Worm (Caenorhabditis elegans): Measurements from ENCODE around the gene srh-10.

srh-10 gene

ce11 chrV:6067112-6067511, at the start of gene srh-10:
Gene srh-10, minus strand, starts transcription at chrV:6067140.
- TF ChIP-seq ztf-4 (tag; optimal IDR thresholded peaks at IDR 0.05), result no peak
- TF ChIP-seq nhr-28 (tag; optimal IDR thresholded peaks at IDR 0.05), result no peak
- TF ChIP-seq nhr-43 (tag; optimal IDR thresholded peaks at IDR 0.05; ENCODE audit: poor library complexity, severe bottlenecking), result no peak
- TF ChIP-seq snpc-4 (tag; optimal IDR thresholded peaks at IDR 0.05), result no peak
- TF ChIP-seq ceh-9 (tag; optimal IDR thresholded peaks at IDR 0.05), result no peak
- TF ChIP-seq ztf-11 (tag; optimal IDR thresholded peaks at IDR 0.05), result no peak

ce11 chrV:6112823-6113222, 45.9 kb upstream of the srh-10 start, which contains the start of gene F17A9.5:
Gene F17A9.5, minus strand, starts transcription at chrV:6112997.
- TF ChIP-seq sea-2 (GFP tag; optimal IDR thresholded peaks at IDR 0.05), result no peak
- no peak for TF ChIP-seq nhr-28 (tag; optimal IDR thresholded peaks at IDR 0.05)
- TF ChIP-seq ztf-11 (tag; optimal IDR thresholded peaks at IDR 0.05), result no peak
- TF ChIP-seq nhr-43 (tag; optimal IDR thresholded peaks at IDR 0.05; ENCODE audit: poor library complexity, severe bottlenecking), result no peak
- no peak for TF ChIP-seq pqm-1 (tag; optimal IDR thresholded peaks at IDR 0.05)
- no peak for TF ChIP-seq R02D3.7 (tag; optimal IDR thresholded peaks at IDR 0.05)
- no peak for TF ChIP-seq pha-4 (tag; optimal IDR thresholded peaks at IDR 0.05)
- TF ChIP-seq hmg-11 (tag; optimal IDR thresholded peaks at IDR 0.05), result no peak
- no peak for TF ChIP-seq nhr-237 (tag; optimal IDR thresholded peaks at IDR 0.05)
- no peak for TF ChIP-seq fkh-2 (tag; optimal IDR thresholded peaks at IDR 0.05)
- TF ChIP-seq ceh-82 (tag; optimal IDR thresholded peaks at IDR 0.05), result no peak
- no peak for TF ChIP-seq aly-2 (tag; optimal IDR thresholded peaks at IDR 0.05)
- no peak for TF ChIP-seq mdl-1 (tag; optimal IDR thresholded peaks at IDR 0.05)
- TF ChIP-seq fos-1 (tag; optimal IDR thresholded peaks at IDR 0.05), result no peak
- TF ChIP-seq unc-62 (GFP tag; optimal IDR thresholded peaks at IDR 0.05), result no peak
- TF ChIP-seq ceh-28 (tag; optimal IDR thresholded peaks at IDR 0.05), result no peak
- TF ChIP-seq nfya-1 (tag; optimal IDR thresholded peaks at IDR 0.05; ENCODE audit: insufficient read depth), result no peak
- no peak for TF ChIP-seq nhr-76 (tag; optimal IDR thresholded peaks at IDR 0.05)
- TF ChIP-seq nhr-11 (tag; optimal IDR thresholded peaks at IDR 0.05), result no peak

- no peak for TF ChIP-seq unc-62 (GFP tag; optimal IDR thresholded peaks at IDR 0.05)
- no peak for TF ChIP-seq ama-1 (optimal IDR thresholded peaks at IDR 0.05)
- peak; percentile 90 for TF ChIP-seq skn-1 (tag; optimal IDR thresholded peaks at IDR 0.05)
- peak; percentile 71 for TF ChIP-seq elt-2 (tag; optimal IDR thresholded peaks at IDR 0.05)
- peak; percentile 49 for TF ChIP-seq pha-4 (tag; optimal IDR thresholded peaks at IDR 0.05)
- TF ChIP-seq ceh-82 (tag; optimal IDR thresholded peaks at IDR 0.05), result no peak
- TF ChIP-seq pqm-1 (tag; optimal IDR thresholded peaks at IDR 0.05), result peak; percentile 81
- peak in 1 of 3 experiments; percentile 26 for TF ChIP-seq elt-3 (tag; optimal IDR thresholded peaks at IDR 0.05)
- no peak for TF ChIP-seq nhr-12 (tag; optimal IDR thresholded peaks at IDR 0.05)
Measured at ce11 chrV:6110533-6110932, 43.6 kb upstream of the srh-10 start, which contains the start of gene F17A9.4. Gene F17A9.4, minus strand, starts transcription at chrV:6110629.

DNA sequence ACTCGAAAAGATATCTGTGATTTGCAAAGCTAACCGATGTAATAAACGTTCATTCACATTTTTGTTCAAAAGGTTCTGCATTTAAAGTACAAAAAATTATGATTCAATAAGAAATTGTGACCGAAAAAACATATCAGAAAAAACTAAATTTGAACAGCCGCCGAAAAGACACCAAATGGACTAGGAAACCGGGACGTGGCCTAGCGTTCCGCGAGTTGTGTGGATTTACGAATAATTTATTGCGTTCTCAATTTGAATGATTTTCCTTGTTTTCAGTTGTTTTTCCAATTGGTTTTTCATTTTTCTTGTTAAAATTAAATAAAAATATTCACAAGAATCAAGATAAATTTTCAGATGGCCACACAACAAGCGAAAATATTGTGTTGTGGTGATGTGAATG, 40.5 kb upstream of the srh-10 start, which contains the start of gene cwf-19L1:
TSS of gene cwf-19L1 (plus strand) at position 355 of the 400 bp plus-strand sequence.
- TF ChIP-seq nhr-43 (tag; optimal IDR thresholded peaks at IDR 0.05; ENCODE audit: poor library complexity, severe bottlenecking) (peak; percentile 54), ZK546.5 (tag; optimal IDR thresholded peaks at IDR 0.05) (no peak), nhr-23 (tag; optimal IDR thresholded peaks at IDR 0.05) (peak; percentile 90), nhr-76 (tag; optimal IDR thresholded peaks at IDR 0.05) (no peak), ceh-28 (tag; optimal IDR thresholded peaks at IDR 0.05) (peak; percentile 25), lsy-12 (tag; optimal IDR thresholded peaks at IDR 0.05) (peak; percentile 16), nhr-11 (tag; optimal IDR thresholded peaks at IDR 0.05) (no peak), ama-1 (optimal IDR thresholded peaks at IDR 0.05) (peak; percentile 28), lin-15B (tag; optimal IDR thresholded peaks at IDR 0.05) (peak; percentile 79), ceh-82 (tag; optimal IDR thresholded peaks at IDR 0.05) (no peak), ceh-9 (tag; optimal IDR thresholded peaks at IDR 0.05) (no peak), tbx-2 (tag; optimal IDR thresholded peaks at IDR 0.05) (peak; percentile 21), nhr-25 (tag; optimal IDR thresholded peaks at IDR 0.05) (peak; percentile 20), pha-4 (tag; optimal IDR thresholded peaks at IDR 0.05) (peak; percentile 64), lin-39 (tag; optimal IDR thresholded peaks at IDR 0.05) (peak; percentile 2), R02D3.7 (tag; optimal IDR thresholded peaks at IDR 0.05) (peak; percentile 90), hmg-11 (tag; optimal IDR thresholded peaks at IDR 0.05) (peak; percentile 60), nfya-1 (tag; optimal IDR thresholded peaks at IDR 0.05; ENCODE audit: insufficient read depth) (peak; percentile 89), snpc-4 (tag; optimal IDR thresholded peaks at IDR 0.05) (peak; percentile 64)

DNA sequence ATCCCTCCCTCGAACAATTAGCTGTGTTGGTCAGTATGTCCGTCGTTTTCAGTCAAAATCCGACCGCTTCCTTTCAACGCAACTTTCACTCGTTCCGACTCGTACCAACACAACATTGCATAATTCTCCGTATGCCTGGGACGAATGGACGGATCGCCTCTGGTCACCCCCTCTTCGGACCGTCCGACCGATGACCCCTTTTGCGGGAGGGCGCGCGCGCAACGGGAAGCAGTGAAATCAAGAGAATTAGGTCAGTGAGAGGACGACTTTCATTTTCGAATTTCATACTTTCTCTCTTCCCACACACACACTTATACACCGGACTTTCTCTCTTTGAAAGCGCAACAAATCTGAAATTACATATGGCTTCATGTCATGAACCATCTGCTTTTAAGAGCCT, 38.4 kb upstream of the srh-10 start, which contains the start of gene atf-8:
TSS of gene atf-8 (plus strand) at position 234 of the 400 bp plus-strand sequence.
- TF ChIP-seq nhr-25 (tag; optimal IDR thresholded peaks at IDR 0.05) (peak; percentile 10), nhr-23 (tag; optimal IDR thresholded peaks at IDR 0.05) (peak; percentile 74), nhr-28 (tag; optimal IDR thresholded peaks at IDR 0.05) (no peak)
